Fruit fly (Drosophila melanogaster): ENCODE measurements around the gene twf.

DNA sequence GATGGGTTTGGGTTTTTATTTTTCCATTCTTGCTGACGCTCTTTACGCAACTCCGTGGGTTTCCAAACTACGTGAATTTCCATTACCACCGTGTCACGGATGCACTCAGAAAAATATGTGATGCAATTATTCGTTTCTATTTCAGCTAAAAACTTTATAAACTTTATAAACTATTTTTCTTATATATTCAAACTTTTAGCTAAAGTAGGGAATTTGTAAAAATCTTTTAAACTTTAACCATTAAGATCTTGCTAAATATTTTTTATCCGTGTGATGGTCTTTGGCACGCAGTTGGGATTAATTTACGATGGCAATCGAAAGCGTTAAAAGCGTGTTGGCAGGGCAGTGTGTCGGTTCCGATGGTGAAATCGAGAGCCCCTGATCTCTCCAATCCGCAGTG is 27.0 kb upstream of the twf start:
- no peak for TF ChIP-seq CG32264 (GFP tag; optimal IDR thresholded peaks at IDR 0.05)
- no peak for TF ChIP-seq OdsH (GFP tag; optimal IDR thresholded peaks at IDR 0.05)
- TF ChIP-seq Abd-B (GFP tag; optimal IDR thresholded peaks at IDR 0.05): no peak
- TF ChIP-seq br (GFP tag; optimal IDR thresholded peaks at IDR 0.05): no peak
- TF ChIP-seq h (GFP tag; optimal IDR thresholded peaks at IDR 0.05): no peak
- no peak for TF ChIP-seq fru (GFP tag; optimal IDR thresholded peaks at IDR 0.05)
- TF ChIP-seq dmrt93B (GFP tag; optimal IDR thresholded peaks at IDR 0.05): no peak
- no peak for TF ChIP-seq Hr78 (GFP tag; optimal IDR thresholded peaks at IDR 0.05)
- no peak for TF ChIP-seq rgr (GFP tag; optimal IDR thresholded peaks at IDR 0.05)
- no peak for TF ChIP-seq foxo (GFP tag; optimal IDR thresholded peaks at IDR 0.05)
- no peak for TF ChIP-seq woc (GFP tag; optimal IDR thresholded peaks at IDR 0.05)
- no peak for TF ChIP-seq lola (GFP tag; optimal IDR thresholded peaks at IDR 0.05)
